Worm (Caenorhabditis elegans) whole organism, L3 larva: ENCODE measurements around the gene C50D2.10.

Experiments
- ceh-82 ChIP-seq: fragments of 150-350 bp; optimal IDR thresholded peaks from 2 replicates; lab custom pipeline; 2014; ENCODE audit warnings: missing biosample characterization, missing genetic modification characterization
- lin-39 ChIP-seq: fragments of 150-350 bp; optimal IDR thresholded peaks from 2 replicates; lab custom pipeline; 2018; ENCODE audit warnings: missing biosample characterization, missing genetic modification reagents, missing genetic modification characterization
- unc-62 ChIP-seq: fragments of 150-350 bp; sonication (generic microtip); optimal IDR thresholded peaks from 4 replicates; lab custom pipeline; 2014; ENCODE audit warnings: missing biosample characterization, missing genetic modification reagents, missing genetic modification characterization
- zag-1 ChIP-seq: fragments of 150-350 bp; optimal IDR thresholded peaks from 2 replicates; lab custom pipeline; 2014; ENCODE audit warnings: missing biosample characterization, missing genetic modification characterization
- ztf-11 ChIP-seq: fragments of 150-350 bp; optimal IDR thresholded peaks from 2 replicates; lab custom pipeline; 2014; ENCODE audit warnings: missing biosample characterization, missing genetic modification characterization

- TF ChIP-seq unc-62 (GFP tag; lab: Kevin White, UChicago), result no peak
- TF ChIP-seq ceh-82 (tag; lab: Kevin White, UChicago), result no peak
- TF ChIP-seq ztf-11 (tag; lab: Kevin White, UChicago), result no peak
- no peak for TF ChIP-seq zag-1 (tag; lab: Kevin White, UChicago)
- TF ChIP-seq lin-39 (tag; lab: Kevin White, UChicago), result no peak
These were observed 760 bp upstream of the C50D2.10 start, which contains the start of the genes luc-7L3 and sftb-6 for ce11 chrII:97992-98763.
